Fruit fly (Drosophila melanogaster) whole organism, embryonic: ENCODE data around the gene CG43678.

ENCODE experiments used
- CG12104 ChIP-seq: fragments of 200-800 bp; sonication (Bioruptor generic); optimal IDR thresholded peaks from 3 replicates; lab custom pipeline; 2016; ENCODE audit warnings: missing biosample characterization, missing genetic modification characterization
- CG8388 ChIP-seq: fragments of 200-800 bp; sonication (Bioruptor generic); optimal IDR thresholded peaks from 2 replicates; lab custom pipeline; 2019; ENCODE audit warnings: missing biosample characterization, mild to moderate bottlenecking, missing genetic modification characterization, moderate library complexity
- CG8944 ChIP-seq: fragments of 200-800 bp; sonication (Bioruptor generic); optimal IDR thresholded peaks from 3 replicates; lab custom pipeline; 2016; ENCODE audit warnings: missing biosample characterization, missing genetic modification characterization
- Deaf1 ChIP-seq: fragments of 200-800 bp; optimal IDR thresholded peaks from 3 replicates; lab custom pipeline; 2019; ENCODE audit warnings: missing biosample characterization, mild to moderate bottlenecking, missing genetic modification characterization, moderate library complexity
- rib ChIP-seq: fragments of 200-800 bp; sonication (Bioruptor generic); IDR thresholded peaks from 2 replicates; pipeline ENCODE4 v1.3.6; 2022; ENCODE audit warnings: missing biosample characterization, missing genetic modification characterization

DNA sequence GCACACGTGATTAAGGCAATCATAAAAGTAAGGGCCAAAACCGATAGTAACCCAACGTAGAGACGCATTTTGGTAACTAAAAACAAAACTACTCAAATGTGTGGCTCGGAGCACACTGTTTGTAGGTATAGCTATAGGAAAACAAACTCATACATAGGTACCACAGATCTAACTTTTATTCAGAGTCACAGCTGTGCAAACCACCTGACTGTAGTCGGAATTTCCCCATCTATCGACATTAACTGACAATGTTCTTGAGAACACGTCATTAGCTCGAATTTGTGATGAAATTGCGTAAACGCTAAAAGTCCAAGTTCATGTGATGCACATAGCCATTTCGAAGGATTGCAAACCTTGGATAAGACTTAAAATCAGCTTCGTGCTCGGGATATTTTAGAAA lies at the start of gene CG43678:
- TF ChIP-seq Deaf1 (tag; lab: Kevin White, UChicago) (no peak), rib (no peak), CG12104 (GFP tag; lab: Kevin White, UChicago) (no peak), CG8944 (GFP tag; lab: Kevin White, UChicago) (no peak), CG8388 (GFP tag; lab: Kevin White, UChicago) (no peak)
